Worm (Caenorhabditis elegans): ENCODE measurements around the gene cpg-1.

Gene cpg-1

DNA sequence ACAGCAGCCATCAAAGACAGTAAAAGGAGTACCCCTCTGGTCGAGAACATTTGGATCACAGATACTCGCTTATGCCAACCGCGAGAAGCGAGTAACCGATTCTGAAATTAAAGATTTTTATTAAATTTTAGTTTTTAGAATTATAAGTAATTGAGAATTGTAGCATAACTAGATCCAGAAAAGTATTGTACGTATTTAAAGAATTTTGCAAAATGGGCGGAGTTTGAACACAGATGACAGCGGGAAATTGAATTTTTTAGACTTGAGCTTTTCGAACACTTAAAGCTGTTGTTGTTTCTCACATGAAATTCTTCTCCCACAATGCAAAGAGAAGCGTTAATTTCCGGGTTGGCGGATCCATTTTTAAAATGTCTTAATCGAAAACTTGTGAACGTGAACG lies 11.7 kb upstream of the cpg-1 start, which contains the start of gene ins-17:
Gene ins-17, minus strand, starts transcription at position 101 of the 400 bp plus-strand sequence.
- TF ChIP-seq ets-7 (tag; optimal IDR thresholded peaks at IDR 0.05) (no peak), scrt-1 (GFP tag; IDR thresholded peaks at IDR 0.05) (no peak)

DNA sequence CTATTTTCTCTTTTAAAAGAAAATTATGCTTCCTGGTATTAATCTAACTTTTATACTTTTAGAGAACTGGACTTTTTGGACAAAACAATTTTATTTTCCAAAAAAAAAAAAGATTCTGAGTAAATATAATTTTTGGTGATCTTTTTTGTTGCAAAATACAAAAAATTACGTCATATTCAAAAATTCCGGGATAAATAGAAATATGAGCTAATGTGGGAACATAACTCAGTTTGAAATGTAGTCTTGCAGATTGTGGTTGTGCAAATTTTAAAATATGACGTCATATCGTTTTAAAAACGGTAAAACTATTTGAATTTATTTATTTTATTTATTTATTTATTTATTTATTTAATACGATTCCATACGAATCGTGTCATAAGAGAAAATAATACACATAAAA lies 7.4 kb upstream of the cpg-1 start:
- TF ChIP-seq B0310.2 (tag; optimal IDR thresholded peaks at IDR 0.05) (no peak), ama-1 (optimal IDR thresholded peaks at IDR 0.05) (no peak), tra-4 (tag; optimal IDR thresholded peaks at IDR 0.05) (no peak), ets-7 (tag; optimal IDR thresholded peaks at IDR 0.05) (no peak), hnd-1 (tag; optimal IDR thresholded peaks at IDR 0.05) (no peak), aly-1 (tag; optimal IDR thresholded peaks at IDR 0.05) (no peak), flt-1 (GFP tag; IDR thresholded peaks at IDR 0.05) (no peak), tbx-37 (GFP tag; conservative IDR thresholded peaks at IDR 0.05) (no peak), scrt-1 (GFP tag; IDR thresholded peaks at IDR 0.05) (no peak), ceh-13 (GFP tag; optimal IDR thresholded peaks at IDR 0.05) (no peak), hmg-4 (GFP tag; optimal IDR thresholded peaks at IDR 0.05) (no peak), F13C5.2 (tag; optimal IDR thresholded peaks at IDR 0.05) (no peak), ceh-36 (tag; optimal IDR thresholded peaks at IDR 0.05) (no peak), sea-1 (GFP tag; conservative IDR thresholded peaks at IDR 0.05) (no peak)

DNA sequence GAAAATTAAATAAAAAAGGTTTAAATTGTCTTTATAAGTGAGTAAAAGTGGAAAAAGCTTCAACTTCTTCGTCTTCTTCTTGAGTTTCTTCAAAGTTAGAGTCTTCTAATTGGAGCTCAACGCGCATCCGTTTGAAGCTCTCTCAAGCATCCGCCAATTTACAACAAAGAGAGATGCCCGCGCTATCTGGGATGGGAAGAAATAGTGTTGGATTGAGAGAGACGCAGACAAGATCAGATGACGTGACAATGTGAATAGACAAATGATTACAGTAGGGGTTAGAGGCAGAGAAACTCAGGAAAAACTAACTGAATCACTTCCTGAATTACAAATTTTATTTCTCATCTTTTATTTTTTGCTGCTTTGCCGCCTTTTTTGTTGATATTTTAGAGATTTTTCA lies 6.2 kb upstream of the cpg-1 start:
- TF ChIP-seq ceh-13 (GFP tag; optimal IDR thresholded peaks at IDR 0.05) (no peak), tra-4 (tag; optimal IDR thresholded peaks at IDR 0.05) (no peak), hmbx-1 (tag; optimal IDR thresholded peaks at IDR 0.05) (no peak), aly-1 (tag; optimal IDR thresholded peaks at IDR 0.05) (no peak), B0310.2 (tag; optimal IDR thresholded peaks at IDR 0.05) (no peak), pes-1 (GFP tag; IDR thresholded peaks at IDR 0.05) (no peak), sea-1 (GFP tag; conservative IDR thresholded peaks at IDR 0.05) (no peak)

DNA sequence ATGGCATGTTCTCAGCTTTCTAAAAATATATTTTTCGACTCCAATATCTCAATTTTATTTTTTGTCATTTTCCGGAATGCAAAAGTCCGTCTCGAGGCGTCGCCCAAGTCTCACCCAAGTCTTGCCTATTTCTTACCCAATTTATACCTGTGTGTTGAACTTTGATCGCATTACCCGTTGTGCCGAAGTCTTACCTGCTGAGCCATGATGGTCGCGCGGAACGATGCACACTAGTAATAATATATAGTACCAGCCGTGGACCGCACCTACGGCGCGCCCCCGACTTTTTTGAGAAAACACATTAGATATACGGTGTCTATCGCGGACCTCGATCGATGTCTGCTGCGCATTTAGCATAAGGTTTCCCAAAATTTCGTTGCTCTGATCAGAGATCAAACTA lies 4.8 kb upstream of the cpg-1 start:
- TF ChIP-seq pes-1 (GFP tag; IDR thresholded peaks at IDR 0.05) = peak; percentile 65; the same call in 1 of the 2 replicates

DNA sequence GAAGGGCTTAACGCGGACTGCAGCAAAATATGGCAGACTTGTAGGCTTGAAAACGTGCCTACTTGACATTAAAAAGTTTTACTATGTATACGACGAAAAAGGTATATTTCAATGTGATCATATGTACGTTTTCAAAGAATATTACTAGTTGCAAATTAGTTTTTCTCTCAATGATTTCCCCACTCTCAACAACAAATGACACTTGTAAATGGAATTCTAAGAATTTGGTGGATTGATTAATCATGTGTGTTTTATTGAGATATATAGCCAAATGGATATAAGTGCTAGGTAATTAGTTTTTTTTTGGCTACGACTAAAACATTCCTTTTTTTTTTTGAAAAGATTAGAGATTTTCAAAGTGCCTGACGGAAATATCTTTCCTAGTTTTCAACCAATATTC lies 1.9 kb upstream of the cpg-1 start:
- no peak for TF ChIP-seq tbx-37 (GFP tag; conservative IDR thresholded peaks at IDR 0.05)
- TF ChIP-seq B0310.2 (tag; optimal IDR thresholded peaks at IDR 0.05) = no peak
- no peak for TF ChIP-seq ets-7 (tag; optimal IDR thresholded peaks at IDR 0.05)
- TF ChIP-seq tbx-11 (GFP tag; IDR thresholded peaks at IDR 0.05) = no peak
- no peak for TF ChIP-seq sea-1 (GFP tag; conservative IDR thresholded peaks at IDR 0.05)
- TF ChIP-seq aly-1 (tag; optimal IDR thresholded peaks at IDR 0.05) = no peak
- no peak for TF ChIP-seq ceh-36 (tag; optimal IDR thresholded peaks at IDR 0.05)
- TF ChIP-seq F13C5.2 (tag; optimal IDR thresholded peaks at IDR 0.05) = no peak
- TF ChIP-seq scrt-1 (GFP tag; IDR thresholded peaks at IDR 0.05) = no peak
- TF ChIP-seq tra-4 (tag; optimal IDR thresholded peaks at IDR 0.05) = no peak
- no peak for TF ChIP-seq flt-1 (GFP tag; IDR thresholded peaks at IDR 0.05)
- TF ChIP-seq hmg-4 (GFP tag; optimal IDR thresholded peaks at IDR 0.05) = no peak
- TF ChIP-seq pes-1 (GFP tag; IDR thresholded peaks at IDR 0.05) = no peak
- TF ChIP-seq ama-1 (optimal IDR thresholded peaks at IDR 0.05) = no peak
- no peak for TF ChIP-seq hmbx-1 (tag; optimal IDR thresholded peaks at IDR 0.05)
- no peak for TF ChIP-seq ceh-13 (GFP tag; optimal IDR thresholded peaks at IDR 0.05)
- TF ChIP-seq hnd-1 (tag; optimal IDR thresholded peaks at IDR 0.05) = no peak

DNA sequence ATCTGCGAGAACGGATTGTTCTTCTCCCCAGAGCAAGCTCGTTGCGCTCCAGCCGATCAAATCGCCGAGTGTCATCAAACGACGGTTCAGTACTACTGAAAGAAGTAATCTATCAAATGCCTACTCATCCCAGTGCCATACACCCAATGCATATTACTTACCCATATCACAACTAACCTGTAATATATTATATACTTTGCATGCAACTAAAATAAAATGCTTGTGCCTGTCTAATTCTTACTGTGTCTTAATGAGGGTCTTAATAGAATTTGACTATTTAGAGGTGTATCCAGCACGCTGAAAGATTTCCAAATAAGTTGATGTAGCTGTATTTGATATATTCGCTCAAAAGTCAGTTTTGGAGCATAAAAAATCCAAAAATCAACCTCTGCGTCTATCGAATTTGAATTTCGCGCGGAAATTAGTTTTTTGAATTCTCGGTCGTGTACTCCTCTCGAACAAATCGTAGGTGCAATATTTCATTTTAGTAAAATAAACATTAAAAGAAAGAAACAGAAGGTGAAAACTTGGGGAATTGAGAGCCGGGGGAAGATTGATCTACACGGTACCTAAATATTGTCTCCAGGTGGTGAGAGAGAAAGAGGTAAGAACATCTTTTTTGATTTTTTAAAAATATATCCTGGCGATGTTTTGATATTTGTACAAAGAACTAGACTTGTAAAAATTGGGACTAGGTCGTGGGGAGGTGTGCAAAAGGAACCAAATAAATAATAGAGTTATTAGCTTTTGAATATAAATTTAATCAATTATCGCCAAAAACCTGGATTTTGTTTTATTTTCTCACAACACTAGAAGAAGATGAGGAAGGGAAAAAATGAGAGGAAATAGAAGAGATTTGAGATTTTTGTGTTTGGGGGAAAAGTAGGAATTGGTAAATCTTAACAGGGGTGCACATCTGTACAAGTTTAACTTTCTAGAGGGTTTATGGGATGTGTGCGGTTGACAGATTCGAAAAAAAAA lies 2.3 kb downstream of the cpg-1 start:
- no peak for TF ChIP-seq ceh-36 (tag; optimal IDR thresholded peaks at IDR 0.05)
- no peak for TF ChIP-seq F13C5.2 (tag; optimal IDR thresholded peaks at IDR 0.05)
- no peak for TF ChIP-seq hmbx-1 (tag; optimal IDR thresholded peaks at IDR 0.05)
- no peak for TF ChIP-seq ceh-13 (GFP tag; optimal IDR thresholded peaks at IDR 0.05)
- no peak for TF ChIP-seq B0310.2 (tag; optimal IDR thresholded peaks at IDR 0.05)
- no peak for TF ChIP-seq sea-1 (GFP tag; conservative IDR thresholded peaks at IDR 0.05)
- 0 out of 2 replicates have a peak, but pooled peaks have one; percentile 43 for TF ChIP-seq pes-1 (GFP tag; IDR thresholded peaks at IDR 0.05)
- no peak for TF ChIP-seq hnd-1 (tag; optimal IDR thresholded peaks at IDR 0.05)
- no peak for TF ChIP-seq aly-1 (tag; optimal IDR thresholded peaks at IDR 0.05)
- no peak for TF ChIP-seq ama-1 (optimal IDR thresholded peaks at IDR 0.05)
- no peak for TF ChIP-seq tra-4 (tag; optimal IDR thresholded peaks at IDR 0.05)
- 0 out of 2 replicates have a peak, but pooled peaks have one; percentile 42 for TF ChIP-seq scrt-1 (GFP tag; IDR thresholded peaks at IDR 0.05)
- no peak for TF ChIP-seq hmg-4 (GFP tag; optimal IDR thresholded peaks at IDR 0.05)
- TF ChIP-seq flt-1 (GFP tag; IDR thresholded peaks at IDR 0.05) = no peak
- no peak for TF ChIP-seq ets-7 (tag; optimal IDR thresholded peaks at IDR 0.05)
- no peak for TF ChIP-seq tbx-11 (GFP tag; IDR thresholded peaks at IDR 0.05)

DNA sequence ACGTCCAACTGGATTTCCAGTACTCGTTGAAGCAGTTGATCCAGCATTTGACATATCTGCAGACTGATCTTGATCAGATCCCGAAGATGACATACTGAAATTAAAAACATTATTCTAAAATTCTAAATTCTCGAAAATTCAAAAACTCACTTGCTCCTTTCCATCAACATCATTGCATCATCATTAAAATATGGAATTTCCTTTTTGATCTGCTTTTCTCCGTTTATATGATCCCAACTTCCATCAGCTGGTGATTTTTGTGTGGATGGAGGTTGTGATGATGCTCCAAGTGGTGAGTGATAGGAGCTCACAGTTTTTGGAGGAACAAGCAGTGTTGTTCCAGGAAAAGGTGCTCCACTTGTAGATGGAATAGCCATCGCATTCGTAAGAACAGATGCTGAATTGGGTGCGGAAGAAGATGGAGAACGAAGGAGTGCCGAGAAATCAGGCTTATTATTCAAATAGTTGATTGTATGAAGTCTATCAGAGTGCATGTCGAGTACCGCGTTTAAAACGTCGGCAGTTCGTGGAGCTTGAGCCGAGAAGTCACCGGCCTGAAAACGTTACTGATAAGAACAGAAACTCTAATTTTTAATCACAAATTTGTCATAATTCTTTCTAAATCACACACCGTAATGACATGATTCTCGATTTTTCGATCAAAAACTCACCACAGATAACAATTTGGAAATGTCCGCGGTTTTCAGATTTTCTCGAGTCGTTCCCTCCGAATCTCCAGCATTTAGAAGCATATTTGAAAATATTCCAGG lies 4.0 kb downstream of the cpg-1 start:
- TF ChIP-seq flt-1 (GFP tag; IDR thresholded peaks at IDR 0.05) (no peak), aly-1 (tag; optimal IDR thresholded peaks at IDR 0.05) (no peak), B0310.2 (tag; optimal IDR thresholded peaks at IDR 0.05) (no peak), tra-4 (tag; optimal IDR thresholded peaks at IDR 0.05) (no peak), tbx-37 (GFP tag; conservative IDR thresholded peaks at IDR 0.05) (no peak), F13C5.2 (tag; optimal IDR thresholded peaks at IDR 0.05) (no peak), tbx-11 (GFP tag; IDR thresholded peaks at IDR 0.05) (no peak), sea-1 (GFP tag; conservative IDR thresholded peaks at IDR 0.05) (no peak), ets-7 (tag; optimal IDR thresholded peaks at IDR 0.05) (no peak), hnd-1 (tag; optimal IDR thresholded peaks at IDR 0.05) (no peak), hmg-4 (GFP tag; optimal IDR thresholded peaks at IDR 0.05) (no peak), ama-1 (optimal IDR thresholded peaks at IDR 0.05) (no peak), ceh-36 (tag; optimal IDR thresholded peaks at IDR 0.05) (no peak)

Measured in whole organism, early embryonic.